Worm (Caenorhabditis elegans): ENCODE results near the gene nspe-4.

- no peak for TF ChIP-seq unc-42 (tag; optimal IDR thresholded peaks at IDR 0.05)
- TF ChIP-seq F13H6.1 (tag; optimal IDR thresholded peaks at IDR 0.05), result no peak
- TF ChIP-seq unc-3 (GFP tag; conservative IDR thresholded peaks at IDR 0.05), result no peak
- TF ChIP-seq unc-3 (tag; optimal IDR thresholded peaks at IDR 0.05), result no peak
- TF ChIP-seq C38D4.7 (GFP tag; optimal IDR thresholded peaks at IDR 0.05), result no peak
- no peak for TF ChIP-seq nfya-1 (tag; optimal IDR thresholded peaks at IDR 0.05)
- TF ChIP-seq ama-1 (optimal IDR thresholded peaks at IDR 0.05), result no peak
- no peak for TF ChIP-seq ceh-34 (tag; optimal IDR thresholded peaks at IDR 0.05)
- TF ChIP-seq npax-4 (tag; optimal IDR thresholded peaks at IDR 0.05), result no peak
These were observed 3.1 kb downstream of the nspe-4 start for ce11 chrII:12615413-12615812.

Data from whole organism, late embryonic.